Fruit fly (Drosophila melanogaster): ENCODE results near the gene CG4199.

The CG4199 gene

dm6 chrX:2073325-2073724 lies at the start of gene CG4199 (continued):
- TF ChIP-seq trh (GFP tag; optimal IDR thresholded peaks at IDR 0.05) (no peak), CG34224 (GFP tag; IDR thresholded peaks at IDR 0.05; ENCODE audit: partially characterized antibody) (no peak), Doc3 (GFP tag; IDR thresholded peaks at IDR 0.05; ENCODE audit: partially characterized antibody) (no peak), sisA (GFP tag; IDR thresholded peaks at IDR 0.05) (no peak), pzg (GFP tag; optimal IDR thresholded peaks at IDR 0.05) (peak; percentile 89), gcm2 (GFP tag; optimal IDR thresholded peaks at IDR 0.05) (no peak), HmgZ (tag; optimal IDR thresholded peaks at IDR 0.05) (peak; percentile 67), CG14860 (GFP tag; IDR thresholded peaks at IDR 0.05; ENCODE audit: partially characterized antibody) (no peak), CG10209 (GFP tag; optimal IDR thresholded peaks at IDR 0.05) (no peak), MESR4 (GFP tag; optimal IDR thresholded peaks at IDR 0.05) (peak; percentile 70), Gug (GFP tag; IDR thresholded peaks at IDR 0.05) (no peak), CG10979 (tag; optimal IDR thresholded peaks at IDR 0.05) (no peak), CG13894 (tag; optimal IDR thresholded peaks at IDR 0.05) (peak; percentile 6), dan (GFP tag; IDR thresholded peaks at IDR 0.05) (no peak), Lim3 (GFP tag; IDR thresholded peaks at IDR 0.05) (no peak), Asciz (GFP tag; optimal IDR thresholded peaks at IDR 0.05) (no peak), ems (GFP tag; optimal IDR thresholded peaks at IDR 0.05) (peak; percentile 5), CG15601 (tag; optimal IDR thresholded peaks at IDR 0.05) (no peak), CG2199 (GFP tag; IDR thresholded peaks at IDR 0.05) (no peak), Ets97D (GFP tag; optimal IDR thresholded peaks at IDR 0.05) (peak; percentile 41), gce (GFP tag; IDR thresholded peaks at IDR 0.05) (0 out of 3 replicates have a peak, but pooled peaks have one; percentile 11), CG14710 (tag; optimal IDR thresholded peaks at IDR 0.05) (peak; percentile 48), CG13296 (GFP tag; optimal IDR thresholded peaks at IDR 0.05) (no peak), pnt (GFP tag; optimal IDR thresholded peaks at IDR 0.05) (no peak), NC2β (GFP tag; optimal IDR thresholded peaks at IDR 0.05) (no peak), kah (GFP tag; optimal IDR thresholded peaks at IDR 0.05) (peak; percentile 90), danr (GFP tag; IDR thresholded peaks at IDR 0.05) (no peak), sc (optimal IDR thresholded peaks at IDR 0.05) (no peak), sc (GFP tag; optimal IDR thresholded peaks at IDR 0.05) (no peak), CHES-1-like (GFP tag; optimal IDR thresholded peaks at IDR 0.05) (peak; percentile 52), chm (GFP tag; IDR thresholded peaks at IDR 0.05) (0 out of 2 replicates have a peak, but pooled peaks have one; percentile 24), peb (GFP tag; IDR thresholded peaks at IDR 0.05) (no peak), Ptx1 (GFP tag; IDR thresholded peaks at IDR 0.05) (no peak), cas (GFP tag; IDR thresholded peaks at IDR 0.05) (no peak), hb (GFP tag; IDR thresholded peaks at IDR 0.05; ENCODE audit: partially characterized antibody) (0 out of 3 replicates have a peak, but pooled peaks have one; percentile 36), dm (GFP tag; optimal IDR thresholded peaks at IDR 0.05) (peak; percentile 3), otp (GFP tag; IDR thresholded peaks at IDR 0.05) (no peak), CG6765 (GFP tag; optimal IDR thresholded peaks at IDR 0.05) (no peak), CG34422 (GFP tag; IDR thresholded peaks at IDR 0.05) (peak; percentile 47; the same call in 1 of the 3 replicates), Elba2 (GFP tag; optimal IDR thresholded peaks at IDR 0.05) (no peak), CG33213 (GFP tag; optimal IDR thresholded peaks at IDR 0.05) (peak; percentile 0), Hr3 (GFP tag; optimal IDR thresholded peaks at IDR 0.05) (no peak), seq (GFP tag; IDR thresholded peaks at IDR 0.05) (no peak), lab (GFP tag; optimal IDR thresholded peaks at IDR 0.05) (peak; percentile 32), mirr (GFP tag; optimal IDR thresholded peaks at IDR 0.05) (no peak), stwl (tag; optimal IDR thresholded peaks at IDR 0.05) (peak; percentile 39), lola (GFP tag; optimal IDR thresholded peaks at IDR 0.05) (no peak), dpn (GFP tag; optimal IDR thresholded peaks at IDR 0.05) (peak in 1 of 2 experiments; percentile 17), unc-4 (GFP tag; IDR thresholded peaks at IDR 0.05; ENCODE audit: partially characterized antibody) (peak; percentile 35; the same call in 1 of the 2 replicates), CG15514 (GFP tag; optimal IDR thresholded peaks at IDR 0.05) (peak; percentile 96), CG6654 (GFP tag; optimal IDR thresholded peaks at IDR 0.05) (no peak)

All from whole organism, embryonic.